Fruit fly (Drosophila melanogaster): ENCODE measurements around the gene CG32022.

Gene CG32022

dm6 chr3L:8693558-8694502 lies 27.2 kb downstream of the CG32022 start (continued):
- TF ChIP-seq crol (GFP tag; IDR thresholded peaks at IDR 0.05) (peak; percentile 71), dati (GFP tag; IDR thresholded peaks at IDR 0.05) (no peak), CG8290 (GFP tag; optimal IDR thresholded peaks at IDR 0.05) (no peak), CG8290 (tag; optimal IDR thresholded peaks at IDR 0.05) (peak in 1 of 2 experiments; percentile 45), klu (GFP tag; IDR thresholded peaks at IDR 0.05) (no peak), CG11695 (GFP tag; IDR thresholded peaks at IDR 0.05) (no peak), CG10462 (GFP tag; optimal IDR thresholded peaks at IDR 0.05) (no peak), bsh (GFP tag; optimal IDR thresholded peaks at IDR 0.05) (peak in 1 of 2 experiments; percentile 31), Vsx1 (GFP tag; optimal IDR thresholded peaks at IDR 0.05) (peak; percentile 66), CG12155 (GFP tag; optimal IDR thresholded peaks at IDR 0.05) (no peak), scrt (GFP tag; optimal IDR thresholded peaks at IDR 0.05) (no peak), CG5180 (GFP tag; optimal IDR thresholded peaks at IDR 0.05) (no peak), pum (GFP tag; optimal IDR thresholded peaks at IDR 0.05) (no peak), fru (optimal IDR thresholded peaks at IDR 0.05) (no peak), CG10543 (GFP tag; optimal IDR thresholded peaks at IDR 0.05) (peak; percentile 61), CG6854 (GFP tag; optimal IDR thresholded peaks at IDR 0.05) (no peak), zf30C (GFP tag; optimal IDR thresholded peaks at IDR 0.05) (no peak), C15 (GFP tag; IDR thresholded peaks at IDR 0.05) (0 out of 3 replicates have a peak, but pooled peaks have one; percentile 33), Max (GFP tag; optimal IDR thresholded peaks at IDR 0.05) (no peak), chn (GFP tag; optimal IDR thresholded peaks at IDR 0.05) (no peak), HHEX (GFP tag; optimal IDR thresholded peaks at IDR 0.05) (peak; percentile 39), cg (GFP tag; optimal IDR thresholded peaks at IDR 0.05) (no peak), CG9876 (GFP tag; optimal IDR thresholded peaks at IDR 0.05) (no peak), sd (tag; optimal IDR thresholded peaks at IDR 0.05) (peak; percentile 74), slbo (GFP tag; IDR thresholded peaks at IDR 0.05) (0 out of 2 replicates have a peak, but pooled peaks have one; percentile 3), dimm (GFP tag; IDR thresholded peaks at IDR 0.05) (no peak), CG11456 (GFP tag; IDR thresholded peaks at IDR 0.05) (0 out of 3 replicates have a peak, but pooled peaks have one; percentile 21), Oaz (GFP tag; IDR thresholded peaks at IDR 0.05) (no peak), CG2678 (tag; optimal IDR thresholded peaks at IDR 0.05) (peak; percentile 21), bcd (GFP tag; optimal IDR thresholded peaks at IDR 0.05) (peak; percentile 38), CG30403 (GFP tag; optimal IDR thresholded peaks at IDR 0.05) (no peak), abd-A (tag; optimal IDR thresholded peaks at IDR 0.05) (peak; percentile 6)

dm6 chr3L:8691891-8692874 lies 28.9 kb downstream of the CG32022 start:
- TF ChIP-seq CG1602 (GFP tag; optimal IDR thresholded peaks at IDR 0.05): peak; percentile 19
- peak; percentile 53 for TF ChIP-seq CG15269 (tag; optimal IDR thresholded peaks at IDR 0.05)
- TF ChIP-seq tin (GFP tag; optimal IDR thresholded peaks at IDR 0.05): peak; percentile 12
- TF ChIP-seq Aef1 (GFP tag; IDR thresholded peaks at IDR 0.05): 0 out of 3 replicates have a peak, but pooled peaks have one; percentile 8
- TF ChIP-seq Adf1 (GFP tag; IDR thresholded peaks at IDR 0.05): peak; percentile 55; the same call in 1 of the 2 replicates
- no peak for TF ChIP-seq bigmax (GFP tag; optimal IDR thresholded peaks at IDR 0.05)
- TF ChIP-seq kay (GFP tag; optimal IDR thresholded peaks at IDR 0.05): peak; percentile 23
- TF ChIP-seq CG12071 (GFP tag; optimal IDR thresholded peaks at IDR 0.05): peak; percentile 15
- TF ChIP-seq phol (tag; optimal IDR thresholded peaks at IDR 0.05): peak; percentile 64
- no peak for TF ChIP-seq trem (tag; optimal IDR thresholded peaks at IDR 0.05)
- no peak for TF ChIP-seq cad (GFP tag; optimal IDR thresholded peaks at IDR 0.05)
- peak in 1 of 2 experiments; percentile 92 for TF ChIP-seq Pdp1 (GFP tag; optimal IDR thresholded peaks at IDR 0.05)
- no peak for TF ChIP-seq Nf-YA (GFP tag; IDR thresholded peaks at IDR 0.05)
- no peak for TF ChIP-seq btn (GFP tag; optimal IDR thresholded peaks at IDR 0.05)
- TF ChIP-seq prd (optimal IDR thresholded peaks at IDR 0.05): no peak
- TF ChIP-seq prd (GFP tag; IDR thresholded peaks at IDR 0.05): peak; percentile 45; the same call in 1 of the 3 replicates
- TF ChIP-seq ase (GFP tag; IDR thresholded peaks at IDR 0.05): no peak
